Fruit fly (Drosophila melanogaster): ENCODE results near the gene CG7715.

- no peak for TF ChIP-seq pan (optimal IDR thresholded peaks at IDR 0.05)
- no peak for TF ChIP-seq CG8478 (optimal IDR thresholded peaks at IDR 0.05)
Measured at dm6 chr3R:18749786-18750185, 21.5 kb upstream of the CG7715 start.

All from whole organism.